Worm (Caenorhabditis elegans) whole organism, young adult: Measurements from ENCODE around the gene C07B5.3.

ENCODE experiments used
- C06A6.2 ChIP-seq: fragments of 200-800 bp; sonication (Bioruptor generic); conservative IDR thresholded peaks from 2 replicates; pipeline ENCODE4 v1.3.6; 2022; ENCODE audit warnings: missing genetic modification characterization, missing compliant biosample characterization
- Y53G8AR.9 ChIP-seq: fragments of 200-800 bp; sonication (Bioruptor generic); conservative IDR thresholded peaks from 2 replicates; pipeline ENCODE4 v1.3.6; 2022; ENCODE audit warnings: missing genetic modification reagents, missing genetic modification characterization, missing compliant biosample characterization
- efl-1 ChIP-seq: fragments of 150-350 bp; optimal IDR thresholded peaks from 2 replicates; lab custom pipeline; 2014; ENCODE audit warnings: missing biosample characterization, missing genetic modification reagents, missing genetic modification characterization
- lag-1 ChIP-seq: fragments of 200-800 bp; sonication (Bioruptor generic); IDR thresholded peaks from 2 replicates; pipeline ENCODE4 v1.3.6; 2022; ENCODE audit warnings: missing genetic modification reagents, missing genetic modification characterization, missing compliant biosample characterization
- lin-35 ChIP-seq, 3 experiments: fragments of 150-350 bp in 2 of 3; sonication (generic microtip) in 1 of 3; optimal IDR thresholded peaks; 2 replicates each; lab custom pipeline; 2014 to 2018; ENCODE audit warnings: missing biosample characterization in 3 of 3, missing genetic modification characterization in 3 of 3, missing genetic modification reagents in 3 of 3
- lin-40 ChIP-seq: sonication (generic microtip); optimal IDR thresholded peaks from 2 replicates; lab custom pipeline; 2016; ENCODE audit warnings: missing genetic modification characterization, mild to moderate bottlenecking, missing compliant biosample characterization, missing genotype, missing genetic modification reagents
- madf-6 ChIP-seq: fragments of 200-800 bp; sonication (Bioruptor generic); IDR thresholded peaks from 2 replicates; pipeline ENCODE4 v1.3.6; 2022; ENCODE audit warnings: missing genetic modification reagents, missing genetic modification characterization, missing compliant biosample characterization
- tlf-1 ChIP-seq: fragments of 200-800 bp; sonication (Bioruptor generic); optimal IDR thresholded peaks from 2 replicates; lab custom pipeline; 2018; ENCODE audit warnings: mild to moderate bottlenecking, missing genetic modification characterization, missing compliant biosample characterization
- unc-62 ChIP-seq: fragments of 150-350 bp; optimal IDR thresholded peaks from 2 replicates; lab custom pipeline; 2014; ENCODE audit warnings: missing biosample characterization, missing genetic modification reagents, missing genetic modification characterization

DNA sequence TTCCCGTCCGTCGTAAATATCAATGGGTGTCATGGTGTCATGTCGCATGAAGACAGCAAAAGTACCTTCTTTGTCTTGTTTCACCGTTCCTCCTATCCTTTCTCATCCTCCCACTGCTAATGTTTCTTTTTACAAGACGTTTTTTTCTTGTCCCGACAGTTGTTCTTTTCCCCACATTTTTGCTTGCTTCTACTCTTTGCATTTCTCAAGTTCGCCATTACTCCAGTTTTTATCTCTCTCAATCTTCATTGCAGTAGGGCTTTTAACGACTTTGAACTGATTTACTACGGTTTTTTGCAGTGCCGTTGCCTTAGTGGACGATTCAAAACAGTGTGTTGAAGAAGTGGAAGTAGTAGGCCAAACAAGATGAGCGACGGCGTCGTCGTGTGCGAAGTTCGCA is 6.3 kb upstream of the C07B5.3 start, which contains the start of gene C07B5.4:
- TF ChIP-seq lag-1 (GFP tag; lab: Robert Waterston, UW) (no peak), lin-35 (GFP tag; optimal IDR thresholded peaks at IDR 0.05; lab: Kevin White, UChicago) (no peak), efl-1 (GFP tag; lab: Kevin White, UChicago) (no peak), C06A6.2 (GFP tag; lab: Robert Waterston, UW) (no peak), lin-40 (tag; lab: Kevin White, UChicago) (no peak), tlf-1 (no peak), unc-62 (GFP tag; lab: Kevin White, UChicago) (no peak), Y53G8AR.9 (GFP tag; lab: Robert Waterston, UW) (no peak), madf-6 (no peak)
